Worm (Caenorhabditis elegans) whole organism, mixed stage, embryonic: ENCODE measurements around the gene spas-1.
A peak's percentile ranks its signal among the peaks of the same experiment; 100 is the strongest.

Experiments
- M03D4.4 ChIP-seq: sonication (generic microtip); optimal IDR thresholded peaks from 2 replicates; lab custom pipeline; 2017; ENCODE audit warnings: mild to moderate bottlenecking, missing genetic modification characterization, missing compliant biosample characterization
- bed-3 ChIP-seq: fragments of 200-800 bp; sonication (Bioruptor generic); optimal IDR thresholded peaks from 3 replicates; lab custom pipeline; 2018; ENCODE audit warnings: mild to moderate bottlenecking, missing genetic modification characterization, moderate library complexity, missing compliant biosample characterization
- blmp-1 ChIP-seq: fragments of 150-350 bp; optimal IDR thresholded peaks from 2 replicates; lab custom pipeline; 2014; ENCODE audit warnings: missing biosample characterization, missing genetic modification characterization
- ceh-39 ChIP-seq: fragments of 150-350 bp; optimal IDR thresholded peaks from 2 replicates; lab custom pipeline; 2014; ENCODE audit warnings: missing biosample characterization, missing genetic modification characterization
- ceh-43 ChIP-seq: fragments of 200-800 bp; sonication (Bioruptor generic); optimal IDR thresholded peaks from 2 replicates; lab custom pipeline; 2018; ENCODE audit warnings: mild to moderate bottlenecking, missing genetic modification characterization, moderate library complexity, missing compliant biosample characterization
- ceh-83 ChIP-seq: fragments of 200-800 bp; sonication (Bioruptor generic); optimal IDR thresholded peaks from 2 replicates; lab custom pipeline; 2018; ENCODE audit warnings: mild to moderate bottlenecking, missing genetic modification characterization, missing compliant biosample characterization
- ces-1 ChIP-seq: fragments of 150-350 bp; optimal IDR thresholded peaks from 2 replicates; lab custom pipeline; 2014; ENCODE audit warnings: missing biosample characterization, missing genetic modification reagents, missing genetic modification characterization
- cnd-1 ChIP-seq: fragments of 200-800 bp; sonication (Bioruptor generic); optimal IDR thresholded peaks from 2 replicates; lab custom pipeline; 2018; ENCODE audit warnings: mild to moderate bottlenecking, missing genetic modification characterization, missing compliant biosample characterization
- drap-1 ChIP-seq: fragments of 200-800 bp; sonication (Bioruptor generic); optimal IDR thresholded peaks from 3 replicates; lab custom pipeline; 2018; ENCODE audit warnings: mild to moderate bottlenecking, missing genetic modification characterization, missing compliant biosample characterization
- elt-1 ChIP-seq: sonication (generic microtip); optimal IDR thresholded peaks from 2 replicates; lab custom pipeline; 2017; ENCODE audit warnings: missing genetic modification characterization, mild to moderate bottlenecking, missing compliant biosample characterization, antibody characterized with exemption, moderate library complexity, borderline replicate concordance; ENCODE audit not compliant: insufficient read depth
- elt-3 ChIP-seq: fragments of 150-350 bp; optimal IDR thresholded peaks from 2 replicates; lab custom pipeline; 2014; ENCODE audit warnings: missing biosample characterization, missing genetic modification characterization
- flh-1 ChIP-seq: fragments of 200-800 bp; sonication (Bioruptor generic); optimal IDR thresholded peaks from 2 replicates; lab custom pipeline; 2018; ENCODE audit warnings: mild to moderate bottlenecking, missing genetic modification characterization, moderate library complexity, missing compliant biosample characterization
- ham-2 ChIP-seq: fragments of 200-800 bp; sonication (Bioruptor generic); optimal IDR thresholded peaks from 2 replicates; lab custom pipeline; 2018; ENCODE audit warnings: mild to moderate bottlenecking, missing genetic modification characterization, missing compliant biosample characterization
- lin-13 ChIP-seq: fragments of 150-350 bp; optimal IDR thresholded peaks from 2 replicates; lab custom pipeline; 2014; ENCODE audit warnings: missing biosample characterization, missing genetic modification characterization
- lin-32 ChIP-seq: fragments of 200-800 bp; sonication (Bioruptor generic); optimal IDR thresholded peaks from 2 replicates; lab custom pipeline; 2018; ENCODE audit warnings: mild to moderate bottlenecking, missing genetic modification characterization, missing compliant biosample characterization
- lsy-2 ChIP-seq: fragments of 150-350 bp; optimal IDR thresholded peaks from 2 replicates; lab custom pipeline; 2014; ENCODE audit warnings: missing biosample characterization, missing genetic modification characterization
- mab-5 ChIP-seq: fragments of 150-350 bp; optimal IDR thresholded peaks from 2 replicates; lab custom pipeline; 2014; ENCODE audit warnings: missing biosample characterization, missing genetic modification characterization
- mep-1 ChIP-seq: fragments of 150-350 bp; optimal IDR thresholded peaks from 2 replicates; lab custom pipeline; 2017; ENCODE audit warnings: missing biosample characterization, missing genetic modification reagents, missing genetic modification characterization, inconsistent platforms
- mls-2 ChIP-seq: sonication (generic microtip); optimal IDR thresholded peaks from 2 replicates; lab custom pipeline; 2016; ENCODE audit warnings: mild to moderate bottlenecking, missing genetic modification characterization, moderate library complexity, missing compliant biosample characterization
- nhr-12 ChIP-seq: fragments of 150-350 bp; optimal IDR thresholded peaks from 2 replicates; lab custom pipeline; 2014; ENCODE audit warnings: missing biosample characterization, missing genetic modification characterization
- nhr-2 ChIP-seq: fragments of 150-350 bp; optimal IDR thresholded peaks from 2 replicates; lab custom pipeline; 2014; ENCODE audit warnings: missing biosample characterization, missing genetic modification characterization
- nhr-237 ChIP-seq: fragments of 150-350 bp; optimal IDR thresholded peaks from 2 replicates; lab custom pipeline; 2014; ENCODE audit warnings: missing biosample characterization, missing genetic modification characterization
- nhr-28 ChIP-seq: fragments of 150-350 bp; optimal IDR thresholded peaks from 2 replicates; lab custom pipeline; 2014; ENCODE audit warnings: missing biosample characterization, missing genetic modification characterization
- nhr-76 ChIP-seq: sonication (generic microtip); optimal IDR thresholded peaks from 2 replicates; lab custom pipeline; 2017; ENCODE audit warnings: missing biosample characterization, missing genetic modification characterization
- pha-4 ChIP-seq: fragments of 150-350 bp; optimal IDR thresholded peaks from 2 replicates; lab custom pipeline; 2018; ENCODE audit warnings: missing biosample characterization, missing genetic modification reagents, missing genetic modification characterization
- sem-2 ChIP-seq: fragments of 200-800 bp; sonication (Bioruptor generic); optimal IDR thresholded peaks from 2 replicates; lab custom pipeline; 2018; ENCODE audit warnings: mild to moderate bottlenecking, missing genetic modification characterization, missing compliant biosample characterization
- snpc-4 ChIP-seq: fragments of 150-350 bp; optimal IDR thresholded peaks from 2 replicates; lab custom pipeline; 2014; ENCODE audit warnings: missing biosample characterization, missing genetic modification characterization
- sptf-1 ChIP-seq: sonication (generic microtip); optimal IDR thresholded peaks from 2 replicates; lab custom pipeline; 2017; ENCODE audit warnings: mild to moderate bottlenecking, missing genetic modification characterization, moderate library complexity, missing compliant biosample characterization
- tbx-8 ChIP-seq: fragments of 200-800 bp; sonication (Bioruptor generic); optimal IDR thresholded peaks from 2 replicates; lab custom pipeline; 2018; ENCODE audit warnings: mild to moderate bottlenecking, missing genetic modification characterization, moderate library complexity, missing compliant biosample characterization
- unc-120 ChIP-seq: sonication (generic microtip); optimal IDR thresholded peaks from 2 replicates; lab custom pipeline; 2017; ENCODE audit warnings: missing genetic modification characterization, missing compliant biosample characterization; ENCODE audit not compliant: poor library complexity, severe bottlenecking
- unc-39 ChIP-seq: fragments of 150-350 bp; optimal IDR thresholded peaks from 2 replicates; lab custom pipeline; 2014; ENCODE audit warnings: missing biosample characterization, missing genetic modification characterization
- unc-62 ChIP-seq: fragments of 150-350 bp; optimal IDR thresholded peaks from 2 replicates; lab custom pipeline; 2014; ENCODE audit warnings: missing biosample characterization, missing genetic modification reagents, missing genetic modification characterization
- zip-8 ChIP-seq: fragments of 150-350 bp; optimal IDR thresholded peaks from 2 replicates; lab custom pipeline; 2014; ENCODE audit warnings: missing biosample characterization, missing genetic modification characterization
- ztf-11 ChIP-seq: fragments of 150-350 bp; optimal IDR thresholded peaks from 2 replicates; lab custom pipeline; 2014; ENCODE audit warnings: missing biosample characterization, missing genetic modification characterization

The spas-1 gene

ce11 chrV:9175218-9175837, at the start of gene spas-1:
Gene spas-1, plus strand, starts transcription at chrV:9175789.
- TF ChIP-seq snpc-4 = no peak
- no peak for TF ChIP-seq nhr-12 (tag; lab: Kevin White, UChicago)
- peak; percentile 86 for TF ChIP-seq nhr-237
- peak; percentile 62 for TF ChIP-seq zip-8 (tag; lab: Kevin White, UChicago)
- TF ChIP-seq ces-1 = no peak
- no peak for TF ChIP-seq unc-39 (tag; lab: Kevin White, UChicago)
- TF ChIP-seq lin-32 (GFP tag; lab: Kevin White, UChicago) = peak; percentile 42
- TF ChIP-seq ceh-83 = no peak
- TF ChIP-seq drap-1 (GFP tag; lab: Kevin White, UChicago) = peak; percentile 34
- no peak for TF ChIP-seq elt-3 (tag; lab: Kevin White, UChicago)
- no peak for TF ChIP-seq tbx-8 (GFP tag; lab: Kevin White, UChicago)
- TF ChIP-seq pha-4 (tag; lab: Kevin White, UChicago) = peak; percentile 84
- TF ChIP-seq lin-13 (tag; lab: Kevin White, UChicago) = peak; percentile 78
- TF ChIP-seq ztf-11 (tag; lab: Kevin White, UChicago) = no peak
- no peak for TF ChIP-seq lsy-2 (tag; lab: Kevin White, UChicago)
- no peak for TF ChIP-seq nhr-76 (tag; lab: Kevin White, UChicago)
- peak; percentile 38 for TF ChIP-seq unc-62 (GFP tag; lab: Kevin White, UChicago)
- peak; percentile 15 for TF ChIP-seq nhr-2 (tag; lab: Kevin White, UChicago)
- peak; percentile 32 for TF ChIP-seq mls-2 (tag; lab: Kevin White, UChicago)
- no peak for TF ChIP-seq ham-2 (GFP tag; lab: Kevin White, UChicago)
- peak; percentile 60 for TF ChIP-seq M03D4.4
- TF ChIP-seq mab-5 = no peak
- peak; percentile 93 for TF ChIP-seq mep-1
- no peak for TF ChIP-seq flh-1 (GFP tag; lab: Kevin White, UChicago)
- TF ChIP-seq ceh-39 (tag; lab: Kevin White, UChicago) = no peak
- TF ChIP-seq nhr-28 (tag; lab: Kevin White, UChicago) = no peak
- no peak for TF ChIP-seq bed-3 (GFP tag; lab: Kevin White, UChicago)
- peak; percentile 56 for TF ChIP-seq ceh-43 (GFP tag; lab: Kevin White, UChicago)
- TF ChIP-seq sptf-1 (tag; lab: Kevin White, UChicago) = no peak
- TF ChIP-seq blmp-1 = no peak
- TF ChIP-seq, all 35 proteins: peak for 12

- TF ChIP-seq ztf-11 (tag; lab: Kevin White, UChicago) (no peak), mab-5 (no peak), sem-2 (GFP tag; lab: Kevin White, UChicago) (no peak), ceh-43 (GFP tag; lab: Kevin White, UChicago) (no peak), nhr-237 (no peak), cnd-1 (no peak), mls-2 (tag; lab: Kevin White, UChicago) (no peak)
These were observed 49.3 kb upstream of the spas-1 start, which contains the start of gene F21C10.4 for ce11 chrV:9126316-9126715. Gene F21C10.4, plus strand, starts transcription at chrV:9126616.

- TF ChIP-seq elt-1 (tag; lab: Kevin White, UChicago) (no peak), M03D4.4 (no peak), snpc-4 (no peak), nhr-76 (tag; lab: Kevin White, UChicago) (no peak), lsy-2 (tag; lab: Kevin White, UChicago) (no peak), ceh-39 (tag; lab: Kevin White, UChicago) (no peak), zip-8 (tag; lab: Kevin White, UChicago) (no peak), tbx-8 (GFP tag; lab: Kevin White, UChicago) (no peak), nhr-237 (no peak), ham-2 (GFP tag; lab: Kevin White, UChicago) (no peak), cnd-1 (no peak), unc-120 (tag; lab: Kevin White, UChicago) (no peak), sem-2 (GFP tag; lab: Kevin White, UChicago) (no peak), sptf-1 (tag; lab: Kevin White, UChicago) (no peak), ztf-11 (tag; lab: Kevin White, UChicago) (no peak), ces-1 (no peak)
These were observed 47.8 kb upstream of the spas-1 start, which contains the start of gene F21C10.3 for ce11 chrV:9127773-9128172. Gene F21C10.3, plus strand, starts transcription at chrV:9128073.
